Fruit fly (Drosophila melanogaster) whole organism, embryonic: ENCODE data around the gene Vha100-2.

Experiments used
- Ada2b ChIP-seq: fragments of 200-800 bp; sonication (Bioruptor generic); IDR thresholded peaks from 2 replicates; pipeline ENCODE4 v1.3.6; 2022; ENCODE audit warnings: missing biosample characterization, missing genetic modification characterization
- Antp ChIP-seq: fragments of 200-800 bp; sonication (Bioruptor generic); optimal IDR thresholded peaks from 3 replicates; lab custom pipeline; 2016; ENCODE audit warnings: missing biosample characterization, missing genetic modification characterization
- CG11085 ChIP-seq: fragments of 200-800 bp; sonication (Bioruptor generic); IDR thresholded peaks from 2 replicates; pipeline ENCODE4 v1.3.6; 2022; ENCODE audit warnings: missing biosample characterization, missing genetic modification characterization
- CG11247 ChIP-seq: fragments of 200-800 bp; sonication (Bioruptor generic); IDR thresholded peaks from 2 replicates; pipeline ENCODE4 v1.3.6; 2022; ENCODE audit warnings: missing biosample characterization, missing genetic modification characterization
- CG12942 ChIP-seq: fragments of 200-800 bp; sonication (Bioruptor generic); optimal IDR thresholded peaks from 3 replicates; lab custom pipeline; 2016; ENCODE audit warnings: missing biosample characterization, missing genetic modification characterization
- CG15011 ChIP-seq: fragments of 200-800 bp; sonication (Bioruptor generic); optimal IDR thresholded peaks from 3 replicates; lab custom pipeline; 2018; ENCODE audit warnings: missing biosample characterization, mild to moderate bottlenecking, missing genetic modification characterization
- CG15696 ChIP-seq: fragments of 200-800 bp; sonication (Bioruptor generic); optimal IDR thresholded peaks from 2 replicates; lab custom pipeline; 2019; ENCODE audit warnings: missing biosample characterization, mild to moderate bottlenecking, missing genetic modification characterization, moderate library complexity
- CG17361 ChIP-seq: fragments of 200-800 bp; sonication (Bioruptor generic); IDR thresholded peaks from 3 replicates; pipeline ENCODE4 v1.3.6; 2022; ENCODE audit warnings: missing biosample characterization, missing genetic modification characterization
- CG18262 ChIP-seq: fragments of 200-800 bp; optimal IDR thresholded peaks from 3 replicates; lab custom pipeline; 2019; ENCODE audit warnings: missing biosample characterization, mild to moderate bottlenecking, missing genetic modification characterization, moderate library complexity
- CG1832 ChIP-seq: fragments of 200-800 bp; sonication (Bioruptor generic); optimal IDR thresholded peaks from 2 replicates; lab custom pipeline; 2017; ENCODE audit warnings: missing biosample characterization, mild to moderate bottlenecking, missing genetic modification characterization, inconsistent platforms
- CG3163 ChIP-seq: fragments of 200-800 bp; sonication (Bioruptor generic); optimal IDR thresholded peaks from 3 replicates; lab custom pipeline; 2016; ENCODE audit warnings: missing biosample characterization, missing genetic modification characterization
- CG32767 ChIP-seq: fragments of 200-800 bp; sonication (Bioruptor generic); IDR thresholded peaks from 2 replicates; pipeline ENCODE4 v1.3.6; 2022; ENCODE audit warnings: missing biosample characterization, missing genetic modification characterization
- CG34224 ChIP-seq: fragments of 200-800 bp; sonication (Bioruptor generic); IDR thresholded peaks from 3 replicates; pipeline ENCODE4 v1.3.6; 2022; ENCODE audit warnings: missing biosample characterization, missing genetic modification characterization; ENCODE audit not compliant: partially characterized antibody
- CG34376 ChIP-seq: fragments of 200-800 bp; sonication (Bioruptor generic); optimal IDR thresholded peaks from 2 replicates; lab custom pipeline; 2018; ENCODE audit warnings: missing biosample characterization, mild to moderate bottlenecking, missing genetic modification characterization
- CG6791 ChIP-seq: fragments of 200-800 bp; sonication (Bioruptor generic); IDR thresholded peaks from 3 replicates; pipeline ENCODE4 v1.3.6; 2022; ENCODE audit warnings: missing biosample characterization, missing genetic modification characterization; ENCODE audit not compliant: partially characterized antibody
- CG6854 ChIP-seq: fragments of 200-800 bp; sonication (Bioruptor generic); optimal IDR thresholded peaks from 3 replicates; lab custom pipeline; 2017; ENCODE audit warnings: missing biosample characterization, mild to moderate bottlenecking, missing genetic modification characterization
- CG7357 ChIP-seq: fragments of 200-800 bp; sonication (Bioruptor generic); IDR thresholded peaks from 3 replicates; pipeline ENCODE4 v1.3.6; 2022; ENCODE audit warnings: missing biosample characterization, missing genetic modification characterization
- Dip3 ChIP-seq: fragments of 200-800 bp; sonication (Bioruptor generic); optimal IDR thresholded peaks from 3 replicates; lab custom pipeline; 2016; ENCODE audit warnings: missing biosample characterization, missing genetic modification characterization
- Dll ChIP-seq: fragments of 200-800 bp; sonication (Bioruptor generic); IDR thresholded peaks from 4 replicates; pipeline ENCODE4 v1.3.6; 2022; ENCODE audit warnings: missing biosample characterization, missing genetic modification characterization; ENCODE audit not compliant: partially characterized antibody
- Dp ChIP-seq: fragments of 200-800 bp; sonication (Bioruptor generic); optimal IDR thresholded peaks from 2 replicates; lab custom pipeline; 2018; ENCODE audit warnings: missing biosample characterization, mild to moderate bottlenecking, missing genetic modification characterization, moderate library complexity
- Elba2 ChIP-seq: fragments of 200-800 bp; sonication (Bioruptor generic); optimal IDR thresholded peaks from 3 replicates; lab custom pipeline; 2016; ENCODE audit warnings: missing biosample characterization, missing genetic modification characterization
- HLHmδ ChIP-seq: fragments of 200-800 bp; sonication (Bioruptor generic); optimal IDR thresholded peaks from 2 replicates; lab custom pipeline; 2018; ENCODE audit warnings: missing biosample characterization, mild to moderate bottlenecking, missing genetic modification characterization, moderate library complexity
- MESR4 ChIP-seq: fragments of 200-800 bp; sonication (Bioruptor generic); optimal IDR thresholded peaks from 2 replicates; lab custom pipeline; 2018; ENCODE audit warnings: missing biosample characterization, mild to moderate bottlenecking, missing genetic modification characterization, moderate library complexity
- Usf ChIP-seq: fragments of 200-800 bp; sonication (Bioruptor generic); optimal IDR thresholded peaks from 2 replicates; lab custom pipeline; 2017; ENCODE audit warnings: missing genotype, missing biosample characterization, missing genetic modification characterization
- ab ChIP-seq: fragments of 200-800 bp; sonication (Bioruptor generic); optimal IDR thresholded peaks from 2 replicates; lab custom pipeline; 2016; ENCODE audit warnings: missing biosample characterization, missing genetic modification characterization
- abd-A ChIP-seq: fragments of 200-800 bp; sonication (Bioruptor generic); optimal IDR thresholded peaks from 3 replicates; lab custom pipeline; 2019; ENCODE audit warnings: missing biosample characterization, mild to moderate bottlenecking, missing genetic modification characterization, moderate library complexity
- ac ChIP-seq: fragments of 200-800 bp; sonication (Bioruptor generic); optimal IDR thresholded peaks from 3 replicates; lab custom pipeline; 2017; ENCODE audit warnings: missing biosample characterization, mild to moderate bottlenecking, missing genetic modification characterization
- bab2 ChIP-seq: fragments of 200-800 bp; sonication (Bioruptor generic); optimal IDR thresholded peaks from 2 replicates; lab custom pipeline; 2016; ENCODE audit warnings: missing biosample characterization, missing genetic modification characterization
- cato ChIP-seq: fragments of 200-800 bp; sonication (Bioruptor generic); optimal IDR thresholded peaks from 2 replicates; lab custom pipeline; 2016; ENCODE audit warnings: missing biosample characterization, missing genetic modification characterization, borderline replicate concordance
- cwo ChIP-seq: fragments of 200-800 bp; sonication (Bioruptor generic); optimal IDR thresholded peaks from 3 replicates; lab custom pipeline; 2017; ENCODE audit warnings: missing biosample characterization, missing genetic modification characterization, mild to moderate bottlenecking, moderate library complexity, missing genetic modification reagents
- eyg ChIP-seq: fragments of 200-800 bp; sonication (Bioruptor generic); optimal IDR thresholded peaks from 3 replicates; lab custom pipeline; 2016; ENCODE audit warnings: missing biosample characterization, missing genetic modification characterization
- fd102C ChIP-seq: fragments of 200-800 bp; sonication (Bioruptor generic); optimal IDR thresholded peaks from 2 replicates; lab custom pipeline; 2018; ENCODE audit warnings: missing biosample characterization, mild to moderate bottlenecking, missing genetic modification characterization, moderate library complexity
- gro ChIP-seq: fragments of 200-800 bp; sonication (Bioruptor generic); optimal IDR thresholded peaks from 2 replicates; lab custom pipeline; 2016; ENCODE audit warnings: missing biosample characterization, missing genetic modification characterization
- gt ChIP-seq: fragments of 200-800 bp; sonication (Bioruptor generic); IDR thresholded peaks from 2 replicates; pipeline ENCODE4 v1.3.6; 2022; ENCODE audit warnings: missing biosample characterization, missing genetic modification characterization
- hbn ChIP-seq: fragments of 200-800 bp; sonication (Bioruptor generic); IDR thresholded peaks from 2 replicates; pipeline ENCODE4 v1.3.6; 2022; ENCODE audit warnings: missing biosample characterization, missing genetic modification characterization; ENCODE audit not compliant: partially characterized antibody
- inv ChIP-seq: fragments of 200-800 bp; sonication (Bioruptor generic); IDR thresholded peaks from 2 replicates; pipeline ENCODE4 v1.3.6; 2022; ENCODE audit warnings: missing biosample characterization, missing genetic modification characterization; ENCODE audit not compliant: partially characterized antibody
- knrl ChIP-seq: fragments of 200-800 bp; sonication (Bioruptor generic); IDR thresholded peaks from 3 replicates; pipeline ENCODE4 v1.3.6; 2022; ENCODE audit warnings: missing biosample characterization, missing genetic modification characterization; ENCODE audit not compliant: partially characterized antibody
- mld ChIP-seq: fragments of 200-800 bp; sonication (Bioruptor generic); IDR thresholded peaks from 3 replicates; pipeline ENCODE4 v1.3.6; 2022; ENCODE audit warnings: missing biosample characterization, missing genetic modification characterization; ENCODE audit not compliant: partially characterized antibody
- row ChIP-seq: fragments of 200-800 bp; sonication (Bioruptor generic); IDR thresholded peaks from 3 replicates; pipeline ENCODE4 v1.3.6; 2022; ENCODE audit warnings: missing biosample characterization, missing genetic modification characterization
- sd ChIP-seq: fragments of 200-800 bp; sonication (Bioruptor generic); optimal IDR thresholded peaks from 3 replicates; lab custom pipeline; 2018; ENCODE audit warnings: missing biosample characterization, mild to moderate bottlenecking, missing genetic modification characterization, moderate library complexity
- sima ChIP-seq: fragments of 200-800 bp; sonication (Bioruptor generic); optimal IDR thresholded peaks from 2 replicates; lab custom pipeline; 2016; ENCODE audit warnings: missing biosample characterization, missing genetic modification characterization
- slp2 ChIP-seq: fragments of 200-800 bp; sonication (Bioruptor generic); optimal IDR thresholded peaks from 2 replicates; lab custom pipeline; 2016; ENCODE audit warnings: missing biosample characterization, missing genetic modification characterization
- tna ChIP-seq: fragments of 200-800 bp; sonication (Bioruptor generic); IDR thresholded peaks from 2 replicates; pipeline ENCODE4 v1.3.6; 2022; ENCODE audit warnings: missing biosample characterization, missing genetic modification characterization; ENCODE audit not compliant: partially characterized antibody
- tx ChIP-seq: fragments of 200-800 bp; sonication (Bioruptor generic); optimal IDR thresholded peaks from 2 replicates; lab custom pipeline; 2016; ENCODE audit warnings: missing biosample characterization, missing genetic modification characterization
- unc-4 ChIP-seq: fragments of 200-800 bp; sonication (Bioruptor generic); IDR thresholded peaks from 2 replicates; pipeline ENCODE4 v1.3.6; 2022; ENCODE audit warnings: missing biosample characterization, missing genetic modification characterization; ENCODE audit not compliant: partially characterized antibody
- vnd ChIP-seq: fragments of 200-800 bp; sonication (Bioruptor generic); IDR thresholded peaks from 3 replicates; pipeline ENCODE4 v1.3.6; 2022; ENCODE audit warnings: missing biosample characterization, missing genetic modification characterization; ENCODE audit not compliant: partially characterized antibody
- vvl ChIP-seq: fragments of 200-800 bp; sonication (Bioruptor generic); IDR thresholded peaks from 2 replicates; pipeline ENCODE4 v1.3.6; 2022; ENCODE audit warnings: missing biosample characterization, missing genetic modification characterization

The Vha100-2 gene

dm6 chr3R:18402549-18403429 lies 3.8 kb upstream of the Vha100-2 start, which contains the start of the genes Wdr37 and koko (continued):
- TF ChIP-seq HLHmδ (GFP tag; lab: Kevin White, UChicago) (no peak), CG11085 (peak; percentile 98), ab (GFP tag; lab: Kevin White, UChicago) (peak; percentile 53), vvl (GFP tag; lab: Robert Waterston, UW) (peak; percentile 99), Elba2 (GFP tag; lab: Kevin White, UChicago) (peak; percentile 92), Dp (peak; percentile 49), hbn (GFP tag; lab: Robert Waterston, UW) (peak; percentile 37; the same call in 1 of the 2 replicates), CG12942 (GFP tag; lab: Kevin White, UChicago) (peak; percentile 96), CG18262 (tag; lab: Kevin White, UChicago) (peak; percentile 98), tna (GFP tag; lab: Robert Waterston, UW) (peak; percentile 53; the same call in 1 of the 2 replicates), cato (GFP tag; lab: Kevin White, UChicago) (peak; percentile 94), CG6854 (GFP tag; lab: Kevin White, UChicago) (peak; percentile 87), unc-4 (GFP tag; lab: Robert Waterston, UW) (peak; percentile 66), row (GFP tag; lab: Robert Waterston, UW) (peak; percentile 99)
- TF ChIP-seq, all 482 proteins: peak for 450

DNA sequence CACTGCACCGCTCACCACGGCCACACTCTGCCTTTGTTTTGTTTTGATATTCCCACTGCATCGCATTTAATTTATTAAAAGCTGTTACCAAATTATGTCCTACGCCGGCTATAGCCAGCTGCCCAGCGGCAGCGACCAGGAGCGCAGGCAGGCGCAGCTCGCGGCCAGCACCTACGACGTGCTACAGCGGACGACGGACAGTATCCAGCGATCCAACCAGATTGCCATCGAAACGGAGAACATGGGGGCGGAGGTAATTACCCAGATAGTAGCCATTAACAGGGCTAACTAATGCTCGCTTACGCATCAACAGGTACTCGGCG lies 690 bp upstream of the Vha100-2 start:
- no peak for TF ChIP-seq Dip3
- TF ChIP-seq fd102C (GFP tag; lab: Kevin White, UChicago), result no peak
- TF ChIP-seq CG6791 (GFP tag; lab: Robert Waterston, UW), result no peak
- TF ChIP-seq bab2, result no peak
- no peak for TF ChIP-seq Ada2b
- TF ChIP-seq MESR4 (GFP tag; lab: Kevin White, UChicago), result peak; percentile 55
- no peak for TF ChIP-seq sd (tag; lab: Kevin White, UChicago)
- no peak for TF ChIP-seq cwo (GFP tag; lab: Kevin White, UChicago)
- TF ChIP-seq Dll (GFP tag; lab: Robert Waterston, UW), result peak; percentile 44; the same call in 1 of the 4 replicates
- TF ChIP-seq CG17361 (GFP tag; lab: Robert Waterston, UW), result no peak
- no peak for TF ChIP-seq CG1832 (GFP tag; lab: Kevin White, UChicago)
- no peak for TF ChIP-seq mld
- peak; percentile 38; the same call in 1 of the 3 replicates for TF ChIP-seq knrl (GFP tag; lab: Robert Waterston, UW)
- no peak for TF ChIP-seq eyg (GFP tag; lab: Kevin White, UChicago)
- TF ChIP-seq CG11247, result no peak
- TF ChIP-seq vnd (GFP tag; lab: Robert Waterston, UW), result no peak
- TF ChIP-seq CG15696 (tag; lab: Kevin White, UChicago), result no peak
- TF ChIP-seq slp2, result no peak
- no peak for TF ChIP-seq CG34376 (GFP tag; lab: Kevin White, UChicago)
- no peak for TF ChIP-seq gro (GFP tag; lab: Kevin White, UChicago)
- TF ChIP-seq CG34224 (GFP tag; lab: Robert Waterston, UW), result no peak
- no peak for TF ChIP-seq sima (GFP tag; lab: Kevin White, UChicago)
- TF ChIP-seq ac, result no peak
- 0 out of 3 replicates have a peak, but pooled peaks have one; percentile 44 for TF ChIP-seq CG7357 (GFP tag; lab: Robert Waterston, UW)
- TF ChIP-seq CG15011 (GFP tag; lab: Kevin White, UChicago), result no peak
- TF ChIP-seq gt (GFP tag; lab: Robert Waterston, UW), result no peak
- TF ChIP-seq CG3163 (GFP tag; lab: Kevin White, UChicago), result peak; percentile 5
- TF ChIP-seq abd-A (tag; lab: Kevin White, UChicago), result no peak
- TF ChIP-seq Antp, result peak; percentile 18
- TF ChIP-seq CG32767 (GFP tag; lab: Robert Waterston, UW), result no peak
- TF ChIP-seq tx (GFP tag; lab: Kevin White, UChicago), result no peak
- TF ChIP-seq Usf (GFP tag; lab: Kevin White, UChicago), result no peak
- TF ChIP-seq inv (GFP tag; lab: Robert Waterston, UW), result no peak; the same call in 1 of the 2 replicates
